Fruit fly (Drosophila melanogaster) whole organism, embryonic: ENCODE measurements around the gene lectin-33A.

Source experiments
- Ada2b ChIP-seq: fragments of 200-800 bp; sonication (Bioruptor generic); IDR thresholded peaks from 2 replicates; pipeline ENCODE4 v1.3.6; 2022; ENCODE audit warnings: missing biosample characterization, missing genetic modification characterization
- B-H2 ChIP-seq: fragments of 200-800 bp; sonication (Bioruptor generic); optimal IDR thresholded peaks from 2 replicates; lab custom pipeline; 2018; ENCODE audit warnings: missing biosample characterization, mild to moderate bottlenecking, missing genetic modification characterization
- Bteb2 ChIP-seq: fragments of 200-800 bp; sonication (Bioruptor generic); optimal IDR thresholded peaks from 2 replicates; lab custom pipeline; 2016; ENCODE audit warnings: missing biosample characterization, missing genetic modification characterization
- CG12071 ChIP-seq: fragments of 200-800 bp; sonication (Bioruptor generic); optimal IDR thresholded peaks from 3 replicates; lab custom pipeline; 2018; ENCODE audit warnings: missing biosample characterization, mild to moderate bottlenecking, missing genetic modification characterization
- CG12104 ChIP-seq: fragments of 200-800 bp; sonication (Bioruptor generic); optimal IDR thresholded peaks from 3 replicates; lab custom pipeline; 2016; ENCODE audit warnings: missing biosample characterization, missing genetic modification characterization
- CG13624 ChIP-seq: fragments of 200-800 bp; sonication (Bioruptor generic); optimal IDR thresholded peaks from 2 replicates; lab custom pipeline; 2016; ENCODE audit warnings: missing biosample characterization, missing genetic modification characterization
- CG17385 ChIP-seq: fragments of 200-800 bp; sonication (Bioruptor generic); optimal IDR thresholded peaks from 3 replicates; lab custom pipeline; 2018; ENCODE audit warnings: missing biosample characterization, mild to moderate bottlenecking, missing genetic modification characterization
- CG18476 ChIP-seq: fragments of 200-800 bp; sonication (Bioruptor generic); optimal IDR thresholded peaks from 2 replicates; lab custom pipeline; 2016; ENCODE audit warnings: missing biosample characterization, mild to moderate bottlenecking, missing genetic modification characterization
- CG18599 ChIP-seq: fragments of 200-800 bp; sonication (Bioruptor generic); optimal IDR thresholded peaks from 3 replicates; lab custom pipeline; 2017; ENCODE audit warnings: missing biosample characterization, missing genetic modification characterization, mild to moderate bottlenecking, moderate library complexity, missing genetic modification reagents
- CG2129 ChIP-seq: fragments of 200-800 bp; sonication (Bioruptor generic); IDR thresholded peaks from 2 replicates; pipeline ENCODE4 v1.3.6; 2022; ENCODE audit warnings: missing biosample characterization, missing genetic modification characterization; ENCODE audit not compliant: partially characterized antibody
- CG34224 ChIP-seq: fragments of 200-800 bp; sonication (Bioruptor generic); IDR thresholded peaks from 3 replicates; pipeline ENCODE4 v1.3.6; 2022; ENCODE audit warnings: missing biosample characterization, missing genetic modification characterization; ENCODE audit not compliant: partially characterized antibody
- CG4617 ChIP-seq: fragments of 200-800 bp; sonication (Bioruptor generic); optimal IDR thresholded peaks from 3 replicates; lab custom pipeline; 2016; ENCODE audit warnings: missing biosample characterization, missing genetic modification characterization, borderline replicate concordance
- CG6854 ChIP-seq: fragments of 200-800 bp; sonication (Bioruptor generic); optimal IDR thresholded peaks from 3 replicates; lab custom pipeline; 2017; ENCODE audit warnings: missing biosample characterization, mild to moderate bottlenecking, missing genetic modification characterization
- CG7357 ChIP-seq: fragments of 200-800 bp; sonication (Bioruptor generic); IDR thresholded peaks from 3 replicates; pipeline ENCODE4 v1.3.6; 2022; ENCODE audit warnings: missing biosample characterization, missing genetic modification characterization
- CG7963 ChIP-seq: fragments of 200-800 bp; sonication (Bioruptor generic); IDR thresholded peaks from 3 replicates; pipeline ENCODE4 v1.3.6; 2022; ENCODE audit warnings: missing biosample characterization, missing genetic modification characterization; ENCODE audit not compliant: partially characterized antibody
- CG9797 ChIP-seq: fragments of 200-800 bp; sonication (Bioruptor generic); optimal IDR thresholded peaks from 3 replicates; lab custom pipeline; 2018; ENCODE audit warnings: missing biosample characterization, mild to moderate bottlenecking, missing genetic modification characterization
- CrebB ChIP-seq: fragments of 200-800 bp; sonication (Bioruptor generic); optimal IDR thresholded peaks from 3 replicates; lab custom pipeline; 2018; ENCODE audit warnings: missing biosample characterization, mild to moderate bottlenecking, missing genetic modification characterization
- Doc3 ChIP-seq: fragments of 200-800 bp; sonication (Bioruptor generic); IDR thresholded peaks from 3 replicates; pipeline ENCODE4 v1.3.6; 2022; ENCODE audit warnings: missing biosample characterization, missing genetic modification characterization; ENCODE audit not compliant: partially characterized antibody
- E2f2 ChIP-seq: fragments of 200-800 bp; sonication (Bioruptor generic); IDR thresholded peaks from 2 replicates; pipeline ENCODE4 v1.3.6; 2022; ENCODE audit warnings: missing biosample characterization, missing genetic modification characterization
- Gug ChIP-seq: fragments of 200-800 bp; sonication (Bioruptor generic); IDR thresholded peaks from 4 replicates; pipeline ENCODE4 v1.3.6; 2022; ENCODE audit warnings: missing biosample characterization, missing genetic modification characterization
- Lim3 ChIP-seq: fragments of 200-800 bp; sonication (Bioruptor generic); IDR thresholded peaks from 2 replicates; pipeline ENCODE4 v1.3.6; 2022; ENCODE audit warnings: missing biosample characterization, missing genetic modification characterization
- Med ChIP-seq: fragments of 200-800 bp; sonication (Bioruptor generic); peaks from one replicate; lab custom pipeline; 2016; ENCODE audit warnings: missing biosample characterization, missing genetic modification characterization, mild to moderate bottlenecking, inconsistent platforms, moderate library complexity
- Mes4 ChIP-seq: fragments of 200-800 bp; sonication (Bioruptor generic); optimal IDR thresholded peaks from 2 replicates; lab custom pipeline; 2016; ENCODE audit warnings: missing biosample characterization, missing genetic modification characterization
- Myb ChIP-seq: fragments of 200-800 bp; sonication (Bioruptor generic); optimal IDR thresholded peaks from 2 replicates; lab custom pipeline; 2016; ENCODE audit warnings: missing biosample characterization, missing genetic modification characterization
- Pdp1 ChIP-seq, 2 experiments: fragments of 200-800 bp; sonication (Bioruptor generic); optimal IDR thresholded peaks; 3 replicates each; lab custom pipeline; 2016; ENCODE audit warnings: missing biosample characterization in 2 of 2, missing genetic modification characterization in 2 of 2, mild to moderate bottlenecking in 1 of 2, moderate library complexity in 1 of 2
- Ravus ChIP-seq: fragments of 200-800 bp; sonication (Bioruptor generic); IDR thresholded peaks from 2 replicates; pipeline ENCODE4 v1.3.6; 2022; ENCODE audit warnings: missing biosample characterization, missing genetic modification characterization
- Sin3A ChIP-seq: fragments of >200 bp; optimal IDR thresholded peaks from 2 replicates; lab custom pipeline; 2018
- Stat92E ChIP-seq, 3 experiments: fragments of >200 bp in 2 of 3; fragments of 200-800 bp in 1 of 3; sonication (Bioruptor generic) in 1 of 3; optimal IDR thresholded peaks; 2 replicates each; lab custom pipeline; 2017 to 2019; ENCODE audit warnings: missing biosample characterization in 3 of 3, missing genetic modification characterization in 3 of 3, mild to moderate bottlenecking in 1 of 3, moderate library complexity in 1 of 3
- Trl ChIP-seq, 3 experiments: fragments of >200 bp in 2 of 3; fragments of 200-800 bp in 1 of 3; sonication (Bioruptor generic) in 1 of 3; optimal IDR thresholded peaks; 2 replicates in 1 of 3; 3 replicates in 2 of 3; lab custom pipeline; 2016 to 2017; ENCODE audit warnings: missing biosample characterization in 1 of 3, missing genetic modification characterization in 1 of 3
- Xrp1 ChIP-seq: fragments of 200-800 bp; sonication (Bioruptor generic); IDR thresholded peaks from 2 replicates; pipeline ENCODE4 v1.3.6; 2022; ENCODE audit warnings: missing biosample characterization, missing genetic modification characterization
- ab ChIP-seq: fragments of 200-800 bp; sonication (Bioruptor generic); optimal IDR thresholded peaks from 2 replicates; lab custom pipeline; 2016; ENCODE audit warnings: missing biosample characterization, missing genetic modification characterization
- al ChIP-seq: fragments of 200-800 bp; sonication (Bioruptor generic); IDR thresholded peaks from 2 replicates; pipeline ENCODE4 v1.3.6; 2022; ENCODE audit warnings: missing biosample characterization, missing genetic modification characterization
- amos ChIP-seq: fragments of 200-800 bp; sonication (Bioruptor generic); IDR thresholded peaks from 2 replicates; pipeline ENCODE4 v1.3.6; 2022; ENCODE audit warnings: missing biosample characterization, missing genetic modification characterization; ENCODE audit not compliant: partially characterized antibody
- ap ChIP-seq: fragments of 200-800 bp; sonication (Bioruptor generic); IDR thresholded peaks from 2 replicates; pipeline ENCODE4 v1.3.6; 2022; ENCODE audit warnings: missing biosample characterization, missing genetic modification characterization
- bcd ChIP-seq: fragments of 200-800 bp; sonication (Bioruptor generic); optimal IDR thresholded peaks from 2 replicates; lab custom pipeline; 2017; ENCODE audit warnings: missing biosample characterization, mild to moderate bottlenecking, missing genetic modification characterization
- ftz-f1 ChIP-seq: fragments of 200-800 bp; sonication (Bioruptor generic); optimal IDR thresholded peaks from 2 replicates; lab custom pipeline; 2016; ENCODE audit warnings: missing biosample characterization, missing genetic modification characterization
- h ChIP-seq: fragments of >200 bp; optimal IDR thresholded peaks from 2 replicates; lab custom pipeline; 2017
- hbn ChIP-seq: fragments of 200-800 bp; sonication (Bioruptor generic); IDR thresholded peaks from 2 replicates; pipeline ENCODE4 v1.3.6; 2022; ENCODE audit warnings: missing biosample characterization, missing genetic modification characterization; ENCODE audit not compliant: partially characterized antibody
- inv ChIP-seq: fragments of 200-800 bp; sonication (Bioruptor generic); IDR thresholded peaks from 2 replicates; pipeline ENCODE4 v1.3.6; 2022; ENCODE audit warnings: missing biosample characterization, missing genetic modification characterization; ENCODE audit not compliant: partially characterized antibody
- jing ChIP-seq: fragments of 200-800 bp; sonication (Bioruptor generic); optimal IDR thresholded peaks from 2 replicates; lab custom pipeline; 2018; ENCODE audit warnings: missing biosample characterization, mild to moderate bottlenecking, missing genetic modification characterization
- lilli ChIP-seq: fragments of 200-800 bp; sonication (Bioruptor generic); optimal IDR thresholded peaks from 3 replicates; lab custom pipeline; 2016; ENCODE audit warnings: missing biosample characterization, missing genetic modification characterization
- nerfin-2 ChIP-seq: fragments of 200-800 bp; sonication (Bioruptor generic); IDR thresholded peaks from 2 replicates; pipeline ENCODE4 v1.3.6; 2022; ENCODE audit warnings: missing biosample characterization, missing genetic modification characterization; ENCODE audit not compliant: partially characterized antibody
- pros ChIP-seq: fragments of 200-800 bp; sonication (Bioruptor generic); optimal IDR thresholded peaks from 3 replicates; lab custom pipeline; 2019; ENCODE audit warnings: missing biosample characterization, mild to moderate bottlenecking, missing genetic modification characterization, moderate library complexity
- sens ChIP-seq: fragments of 200-800 bp; sonication (Bioruptor generic); peaks from one replicate; lab custom pipeline; 2016; ENCODE audit warnings: missing biosample characterization, missing genetic modification characterization
- slou ChIP-seq: fragments of 200-800 bp; sonication (Bioruptor generic); optimal IDR thresholded peaks from 3 replicates; lab custom pipeline; 2016; ENCODE audit warnings: missing biosample characterization, missing genetic modification characterization
- sob ChIP-seq: fragments of 200-800 bp; sonication (Bioruptor generic); IDR thresholded peaks from 2 replicates; pipeline ENCODE4 v1.3.6; 2022; ENCODE audit warnings: missing biosample characterization, missing genetic modification characterization
- sqz ChIP-seq: fragments of 200-800 bp; sonication (Bioruptor generic); optimal IDR thresholded peaks from 3 replicates; lab custom pipeline; 2018; ENCODE audit warnings: missing biosample characterization, mild to moderate bottlenecking, missing genetic modification characterization
- trem ChIP-seq: fragments of 200-800 bp; optimal IDR thresholded peaks from 3 replicates; lab custom pipeline; 2019; ENCODE audit warnings: missing biosample characterization, mild to moderate bottlenecking, missing genetic modification characterization, moderate library complexity
- trh ChIP-seq: fragments of 200-800 bp; sonication (Bioruptor generic); optimal IDR thresholded peaks from 2 replicates; lab custom pipeline; 2016; ENCODE audit warnings: missing biosample characterization, missing genetic modification characterization
- ttk ChIP-seq: fragments of 200-800 bp; sonication (Bioruptor generic); IDR thresholded peaks from 2 replicates; pipeline ENCODE4 v2.1.2; 2022; ENCODE audit warnings: missing biosample characterization, missing genetic modification characterization
- zen ChIP-seq: fragments of 200-800 bp; sonication (Bioruptor generic); optimal IDR thresholded peaks from 3 replicates; lab custom pipeline; 2018; ENCODE audit warnings: missing biosample characterization, mild to moderate bottlenecking, missing genetic modification characterization, moderate library complexity

The lectin-33A gene

dm6 chr2L:10989162-10989561 is 12.7 kb upstream of the lectin-33A start, which contains the start of gene TTLL4A (continued):
- TF ChIP-seq CG12071 (GFP tag; lab: Kevin White, UChicago) (no peak), slou (no peak), trh (no peak), Stat92E (GFP tag; optimal IDR thresholded peaks at IDR 0.05; lab: Kevin White, UChicago) (no peak), CG18476 (GFP tag; lab: Kevin White, UChicago) (no peak), h (lab: Kevin White, UChicago) (no peak), trem (peak; percentile 77), CG7963 (GFP tag; lab: Robert Waterston, UW) (peak; percentile 97), E2f2 (peak; percentile 67), ttk (no peak), bcd (GFP tag; lab: Kevin White, UChicago) (no peak), lilli (GFP tag; lab: Kevin White, UChicago) (peak; percentile 43), Gug (GFP tag; lab: Robert Waterston, UW) (peak; percentile 52; the same call in 2 of the 4 replicates), Pdp1 (GFP tag; optimal IDR thresholded peaks at IDR 0.05; lab: Kevin White, UChicago) (peak in 1 of 2 experiments; percentile 9), Lim3 (no peak), Sin3A (peak; percentile 39), Xrp1 (GFP tag; lab: Robert Waterston, UW) (no peak), CG17385 (GFP tag; lab: Kevin White, UChicago) (no peak), amos (peak; percentile 99), CG2129 (GFP tag; lab: Robert Waterston, UW) (peak; percentile 94), inv (GFP tag; lab: Robert Waterston, UW) (peak; percentile 96), sob (GFP tag; lab: Robert Waterston, UW) (no peak; the same call in 1 of the 2 replicates), ab (no peak), al (GFP tag; lab: Robert Waterston, UW) (no peak), Ravus (GFP tag; lab: Robert Waterston, UW) (no peak), B-H2 (GFP tag; lab: Kevin White, UChicago) (peak; percentile 14), CG7357 (GFP tag; lab: Robert Waterston, UW) (no peak), nerfin-2 (GFP tag; lab: Robert Waterston, UW) (peak; percentile 96), ap (GFP tag; lab: Robert Waterston, UW) (no peak), CG34224 (GFP tag; lab: Robert Waterston, UW) (peak; percentile 98), sqz (GFP tag; lab: Kevin White, UChicago) (no peak), CG12104 (GFP tag; lab: Kevin White, UChicago) (no peak), sens (GFP tag; lab: Kevin White, UChicago) (peak; percentile 82), Doc3 (GFP tag; lab: Robert Waterston, UW) (peak; percentile 97), CrebB (tag; lab: Kevin White, UChicago) (peak; percentile 21), CG4617 (peak; percentile 79), Med (GFP tag; lab: Kevin White, UChicago) (peak; percentile 89), CG9797 (GFP tag; lab: Kevin White, UChicago) (peak; percentile 52), Trl (optimal IDR thresholded peaks at IDR 0.05; lab: Kevin White, UChicago) (no peak), Trl (GFP tag; optimal IDR thresholded peaks at IDR 0.05; lab: Kevin White, UChicago) (peak; percentile 39), CG13624 (peak; percentile 58), Ada2b (GFP tag; lab: Robert Waterston, UW) (no peak), Bteb2 (GFP tag; lab: Kevin White, UChicago) (peak; percentile 10), CG6854 (GFP tag; lab: Kevin White, UChicago) (no peak), hbn (GFP tag; lab: Robert Waterston, UW) (peak; percentile 98), CG18599 (no peak), zen (tag; lab: Kevin White, UChicago) (no peak), Mes4 (GFP tag; lab: Kevin White, UChicago) (no peak), Myb (GFP tag; lab: Kevin White, UChicago) (peak; percentile 85), ftz-f1 (GFP tag; lab: Kevin White, UChicago) (peak; percentile 76), pros (GFP tag; lab: Kevin White, UChicago) (no peak), jing (GFP tag; lab: Kevin White, UChicago) (no peak)
